Fruit fly (Drosophila melanogaster) Kc167 (cell line): Measurements from ENCODE around the gene EMC5.

ENCODE experiments used
- Myc ChIP-seq: fragments of >200 bp; optimal IDR thresholded peaks from 2 replicates; lab custom pipeline; 2017; ENCODE audit warnings: missing external identifiers
- Sin3A ChIP-seq: fragments of >200 bp; optimal IDR thresholded peaks from 2 replicates; lab custom pipeline; 2018; ENCODE audit warnings: missing external identifiers
- h ChIP-seq: fragments of >200 bp; optimal IDR thresholded peaks from 3 replicates; lab custom pipeline; 2018; ENCODE audit warnings: missing external identifiers
- insv ChIP-seq: fragments of >200 bp; optimal IDR thresholded peaks from 3 replicates; lab custom pipeline; 2018; ENCODE audit warnings: missing external identifiers
- psq ChIP-seq: fragments of >200 bp; optimal IDR thresholded peaks from 2 replicates; lab custom pipeline; 2017; ENCODE audit warnings: missing external identifiers
- ttk ChIP-seq: sonication (Bioruptor generic); optimal IDR thresholded peaks from 2 replicates; lab custom pipeline; 2017; ENCODE audit warnings: missing external identifiers

EMC5 gene

DNA sequence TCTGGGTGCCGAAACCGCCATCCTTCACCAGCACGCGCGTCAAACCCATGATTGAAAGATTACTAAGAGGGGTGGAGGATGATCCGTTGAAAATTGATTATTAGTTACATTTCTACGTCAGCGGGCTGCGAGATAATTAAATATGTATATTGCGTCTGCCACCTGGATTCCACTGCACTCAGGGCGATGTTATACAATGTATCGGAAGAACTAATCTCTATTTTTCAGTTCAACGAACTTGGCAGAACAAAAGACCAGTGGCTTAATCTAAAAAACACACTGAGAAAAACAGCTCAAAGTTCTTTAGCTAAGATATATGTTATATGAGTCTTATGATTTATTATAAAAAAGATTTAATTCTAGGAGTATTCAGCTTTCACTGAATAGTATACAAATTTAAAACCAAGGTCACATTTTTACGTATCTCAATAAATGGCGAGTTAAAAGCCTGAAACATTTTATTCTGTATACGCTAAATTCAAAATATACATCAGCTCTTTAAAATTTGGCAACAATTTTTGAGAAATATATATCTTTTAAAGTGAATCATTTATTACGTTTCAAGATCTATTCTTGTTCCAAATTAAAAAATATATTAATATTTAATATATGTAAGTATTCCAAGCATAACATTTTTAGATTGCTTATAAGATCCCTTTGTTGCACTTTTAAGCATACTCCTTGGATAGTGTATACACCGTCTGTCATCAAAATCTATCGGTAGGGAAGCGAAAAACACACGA, 33.8 kb upstream of the EMC5 start:
- no peak for TF ChIP-seq psq
- no peak for TF ChIP-seq ttk
- no peak for TF ChIP-seq h (lab: Kevin White, UChicago)
- TF ChIP-seq Myc (lab: Kevin White, UChicago), result no peak
- TF ChIP-seq insv (lab: Kevin White, UChicago), result no peak
- no peak for TF ChIP-seq Sin3A (lab: Kevin White, UChicago)

DNA sequence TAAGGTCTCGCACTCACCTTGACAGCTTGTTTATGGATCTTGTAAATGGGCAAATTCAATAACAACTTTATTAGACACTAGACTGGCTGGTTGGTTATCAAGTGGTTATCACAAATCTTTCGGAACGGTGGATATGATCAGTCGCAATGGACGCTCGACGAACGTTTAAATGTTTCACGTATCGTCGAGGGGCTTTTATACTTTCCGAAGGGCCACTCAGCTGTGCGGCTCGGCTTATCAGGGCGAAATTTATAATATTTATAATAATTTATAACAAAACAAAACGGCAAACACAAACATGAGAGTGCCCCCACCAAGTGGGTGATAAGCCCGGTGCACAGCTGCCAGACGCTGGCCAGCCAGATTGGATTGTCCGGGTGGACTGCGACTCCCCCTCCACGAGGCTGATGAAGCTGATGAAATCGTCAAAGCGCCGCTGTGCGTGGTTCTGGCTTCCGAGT, 33.2 kb upstream of the EMC5 start, which contains the start of gene CG10621:
Gene CG10621, minus strand, starts transcription at position 177 of the 461 bp plus-strand sequence.
- TF ChIP-seq Myc (lab: Kevin White, UChicago) (no peak), insv (lab: Kevin White, UChicago) (no peak), Sin3A (lab: Kevin White, UChicago) (no peak), ttk (no peak), h (lab: Kevin White, UChicago) (no peak), psq (no peak)

DNA sequence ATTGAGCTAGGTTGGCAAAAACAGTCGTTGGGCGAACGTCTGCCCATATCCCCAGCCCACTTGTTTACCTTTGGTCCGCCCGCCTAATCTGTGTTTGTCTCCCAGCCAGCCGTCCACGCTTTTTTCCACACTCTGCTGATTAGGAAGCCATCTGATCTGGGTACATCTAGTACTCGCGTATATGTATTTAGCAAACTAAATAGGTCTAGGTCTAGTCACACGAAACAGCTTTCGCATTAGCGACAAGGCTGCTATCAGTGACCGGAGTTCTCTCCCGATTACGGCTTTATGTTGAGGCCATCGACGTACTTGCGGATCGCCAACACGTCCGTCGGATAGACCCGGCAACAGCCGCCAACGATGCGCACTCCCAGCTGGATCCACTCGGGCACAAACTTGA, 31.8 kb upstream of the EMC5 start:
- TF ChIP-seq Myc (lab: Kevin White, UChicago), result no peak
- TF ChIP-seq insv (lab: Kevin White, UChicago), result no peak
- no peak for TF ChIP-seq ttk
- no peak for TF ChIP-seq h (lab: Kevin White, UChicago)
- TF ChIP-seq Sin3A (lab: Kevin White, UChicago), result no peak
- TF ChIP-seq psq, result no peak

DNA sequence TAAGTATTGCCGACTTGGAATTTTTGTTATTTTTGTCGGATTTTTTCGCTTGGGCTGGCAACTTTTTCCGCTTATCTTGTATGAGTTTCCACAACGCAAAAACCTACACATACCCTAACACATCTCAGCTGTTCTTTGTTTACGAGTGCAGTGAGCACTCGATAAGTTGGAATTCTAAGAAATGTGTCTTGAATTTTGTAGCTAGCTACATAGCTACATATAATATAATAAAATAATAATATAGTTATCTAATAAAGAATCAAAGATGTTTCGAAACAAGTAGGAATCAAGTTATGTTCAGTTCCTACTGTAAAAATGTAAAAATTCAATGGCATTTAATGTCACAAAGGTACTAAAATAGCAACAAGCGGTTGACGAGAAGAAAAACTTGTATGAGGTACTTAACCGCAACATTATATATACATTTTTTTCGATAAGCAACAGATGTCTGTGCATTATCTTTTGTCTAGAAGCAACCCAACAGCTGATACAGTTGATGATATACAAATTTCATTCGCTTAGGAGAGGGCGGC, 30.3 kb upstream of the EMC5 start, which contains the start of gene Bhmt:
Gene Bhmt, minus strand, starts transcription at position 170 of the 533 bp plus-strand sequence.
- TF ChIP-seq psq (no peak), insv (lab: Kevin White, UChicago) (no peak), Myc (lab: Kevin White, UChicago) (no peak), ttk (no peak), h (lab: Kevin White, UChicago) (no peak)

DNA sequence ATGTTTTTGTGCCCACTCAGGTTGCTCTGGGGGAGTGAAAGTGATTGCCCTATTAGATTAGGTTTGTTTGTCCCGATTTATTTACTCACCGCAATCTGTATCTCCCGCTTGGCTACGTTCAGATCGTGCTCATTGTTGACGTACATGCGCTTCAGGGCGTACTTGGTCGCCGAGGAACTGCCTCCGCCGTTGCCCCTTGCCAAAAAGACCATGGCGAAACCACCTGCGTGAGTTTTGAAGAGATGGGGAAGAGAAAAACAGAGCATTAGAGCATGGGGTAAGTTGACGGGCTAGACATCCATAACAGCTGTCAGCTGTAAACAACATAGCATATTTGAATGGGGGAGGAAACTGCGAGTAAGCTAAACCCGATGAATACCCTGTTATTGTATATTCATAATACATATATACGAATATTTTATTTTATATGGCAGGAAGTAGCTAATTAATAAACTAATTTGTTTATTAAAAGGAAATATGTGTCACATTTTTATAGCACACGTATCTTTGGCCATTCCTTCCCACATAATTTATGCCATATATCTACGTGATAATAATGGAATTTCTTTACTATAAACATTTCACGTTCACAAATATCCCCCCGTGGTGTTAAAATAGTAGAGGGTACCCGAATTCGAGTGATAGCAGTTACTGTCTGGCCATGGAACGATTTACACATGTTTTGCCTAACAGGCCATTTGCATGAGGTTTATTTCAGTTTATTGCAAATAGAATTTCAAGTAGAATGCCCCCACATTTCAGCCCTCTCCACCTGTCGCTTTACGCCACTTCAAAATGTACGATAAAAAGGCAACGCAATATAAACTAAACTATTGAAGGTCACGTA, 21.9 kb upstream of the EMC5 start:
- no peak for TF ChIP-seq h (lab: Kevin White, UChicago)
- no peak for TF ChIP-seq insv (lab: Kevin White, UChicago)
- no peak for TF ChIP-seq Myc (lab: Kevin White, UChicago)
- no peak for TF ChIP-seq Sin3A (lab: Kevin White, UChicago)
- TF ChIP-seq ttk, result no peak
- TF ChIP-seq psq, result no peak

DNA sequence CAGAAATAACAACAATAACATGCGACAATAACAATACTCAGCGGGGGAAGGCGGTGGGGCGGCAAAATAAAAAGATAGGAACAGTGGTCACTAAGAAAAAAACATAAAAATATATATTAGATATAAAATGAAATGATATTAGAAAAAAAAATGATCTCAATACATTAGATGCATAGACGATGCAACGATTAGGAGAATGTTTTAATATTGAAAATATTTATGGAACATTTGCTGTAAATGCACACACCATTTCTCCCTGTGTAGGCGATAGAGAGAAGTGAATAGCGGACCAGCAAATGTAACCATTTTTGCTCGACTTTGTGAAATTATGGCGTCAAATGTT, 21.3 kb upstream of the EMC5 start:
- TF ChIP-seq psq (no peak), Myc (lab: Kevin White, UChicago) (no peak), h (lab: Kevin White, UChicago) (no peak), Sin3A (lab: Kevin White, UChicago) (no peak), ttk (no peak), insv (lab: Kevin White, UChicago) (no peak)

DNA sequence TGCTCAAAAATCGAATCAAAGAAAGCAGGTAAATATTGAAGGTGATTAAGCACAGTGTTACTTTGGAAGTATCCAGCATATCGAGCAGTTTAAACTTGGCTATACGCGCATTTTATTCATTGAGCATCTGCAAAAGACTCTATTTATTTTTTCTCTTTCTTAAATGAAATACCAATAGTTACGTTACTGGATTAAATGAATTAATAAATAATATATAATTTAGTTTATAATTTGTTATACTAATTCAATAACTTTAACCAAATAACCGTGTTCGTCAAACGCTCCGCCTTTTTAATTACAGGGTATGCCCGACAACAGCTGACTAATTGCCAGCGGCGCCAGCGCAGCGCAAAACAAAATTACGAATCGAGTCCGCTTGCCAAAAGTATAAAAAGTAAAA, 20.7 kb upstream of the EMC5 start:
- TF ChIP-seq Myc (lab: Kevin White, UChicago) (no peak), Sin3A (lab: Kevin White, UChicago) (no peak), ttk (no peak), psq (no peak), insv (lab: Kevin White, UChicago) (no peak), h (lab: Kevin White, UChicago) (no peak)

DNA sequence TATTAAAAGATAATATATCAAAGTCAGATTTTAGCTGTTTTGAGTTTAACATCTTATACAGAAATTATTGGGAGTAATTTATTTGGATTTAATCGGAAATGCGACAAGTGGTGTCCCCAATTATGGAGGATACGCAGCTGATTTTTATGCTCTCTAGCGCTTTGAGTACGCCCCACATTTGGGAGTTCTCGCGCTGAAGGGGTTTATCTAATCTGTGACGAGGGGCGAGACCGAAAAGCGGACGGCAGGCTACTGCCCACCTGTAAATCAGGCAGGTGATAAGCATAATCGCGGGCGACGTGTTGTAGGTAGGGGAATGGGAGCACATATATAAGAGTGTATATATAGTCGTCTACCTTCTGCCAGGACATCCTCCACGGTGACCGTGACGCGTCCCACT, 19.6 kb upstream of the EMC5 start:
- TF ChIP-seq psq (no peak), ttk (no peak), Sin3A (lab: Kevin White, UChicago) (no peak), h (lab: Kevin White, UChicago) (no peak), insv (lab: Kevin White, UChicago) (no peak), Myc (lab: Kevin White, UChicago) (no peak)

DNA sequence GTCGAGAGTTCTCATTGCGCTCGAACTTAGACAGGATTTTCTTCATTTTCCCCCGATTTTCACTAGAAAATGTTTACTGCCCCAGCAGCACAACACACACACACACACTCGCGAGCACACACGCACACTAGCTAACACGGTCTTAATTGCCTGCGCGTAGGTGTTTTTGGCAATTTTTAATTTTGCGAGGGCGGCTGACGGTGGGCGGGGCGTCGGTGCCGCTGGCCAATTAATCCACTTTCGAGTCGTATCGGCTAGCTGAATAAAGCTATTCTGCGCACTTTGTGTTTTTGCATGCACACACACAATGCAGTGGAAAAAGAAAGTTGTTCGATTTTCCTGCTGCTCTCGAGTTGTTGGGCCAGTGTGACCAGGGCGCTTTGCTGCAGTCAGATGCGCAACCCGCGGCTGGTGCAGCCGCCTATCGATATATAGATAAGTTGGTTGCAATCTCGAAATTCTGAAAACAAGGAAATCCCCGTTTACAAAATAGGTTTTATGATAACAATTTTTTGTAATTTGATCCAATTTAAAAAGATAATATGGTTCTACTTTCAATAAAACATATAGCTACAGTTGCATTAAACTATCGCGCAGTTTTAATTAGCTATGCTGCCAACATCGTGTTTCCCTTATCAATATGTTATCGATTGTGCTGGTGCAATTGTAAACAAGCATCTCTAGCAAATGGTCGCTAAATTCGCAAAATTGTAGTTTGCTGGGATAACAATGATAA, 19.0 kb upstream of the EMC5 start, which contains the start of the genes Nak and Tango6:
Gene Nak, minus strand, starts transcription at position 375 of the 736 bp plus-strand sequence.
Gene Tango6, plus strand, starts transcription at position 659 of the 736 bp plus-strand sequence.
- TF ChIP-seq Sin3A (lab: Kevin White, UChicago) (peak; percentile 96), psq (no peak), ttk (no peak), h (lab: Kevin White, UChicago) (no peak), Myc (lab: Kevin White, UChicago) (no peak)

DNA sequence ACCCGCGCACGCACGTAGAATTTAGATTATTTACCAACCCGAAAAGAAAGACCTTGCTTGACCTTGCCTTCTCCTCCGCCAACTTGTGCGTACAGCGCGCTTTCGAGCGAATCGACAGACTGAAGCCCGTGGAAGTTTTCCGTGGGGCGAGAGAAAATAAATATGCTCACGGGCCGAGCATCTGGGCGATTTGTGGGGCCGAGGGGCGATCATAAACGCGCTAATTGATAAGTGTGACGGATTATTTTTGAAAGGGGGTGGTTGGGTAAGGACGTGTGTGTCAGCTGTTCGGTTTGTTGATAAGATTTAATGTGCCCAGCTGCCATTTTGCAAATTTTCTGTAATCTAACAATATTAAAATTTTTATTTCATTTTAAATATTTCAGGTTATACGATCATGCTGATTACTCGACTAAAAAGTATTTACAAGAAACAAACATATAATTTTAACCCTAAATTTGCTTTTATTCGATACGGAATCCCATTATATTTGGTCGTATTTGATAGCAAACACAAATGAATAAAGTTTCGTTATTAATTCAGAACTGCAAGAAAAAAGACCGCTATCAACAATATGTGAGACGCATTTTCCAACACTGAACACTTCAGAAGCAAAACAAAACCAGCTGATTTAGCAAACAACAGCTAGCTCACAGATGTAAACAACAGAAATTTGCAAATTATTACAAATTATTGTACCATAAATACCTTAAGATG, 13.3 kb upstream of the EMC5 start, which contains the start of the genes L2HGDH and CG10431:
Gene L2HGDH, minus strand, starts transcription at position 386 of the 717 bp plus-strand sequence.
Gene CG10431, plus strand, starts transcription at position 648 of the 717 bp plus-strand sequence.
- no peak for TF ChIP-seq Myc (lab: Kevin White, UChicago)
- TF ChIP-seq insv (lab: Kevin White, UChicago), result no peak
- TF ChIP-seq Sin3A (lab: Kevin White, UChicago), result no peak
- TF ChIP-seq psq, result no peak
- no peak for TF ChIP-seq ttk
- no peak for TF ChIP-seq h (lab: Kevin White, UChicago)
